Fruit fly (Drosophila melanogaster): ENCODE measurements around the gene MTA1-like.

MTA1-like gene

DNA sequence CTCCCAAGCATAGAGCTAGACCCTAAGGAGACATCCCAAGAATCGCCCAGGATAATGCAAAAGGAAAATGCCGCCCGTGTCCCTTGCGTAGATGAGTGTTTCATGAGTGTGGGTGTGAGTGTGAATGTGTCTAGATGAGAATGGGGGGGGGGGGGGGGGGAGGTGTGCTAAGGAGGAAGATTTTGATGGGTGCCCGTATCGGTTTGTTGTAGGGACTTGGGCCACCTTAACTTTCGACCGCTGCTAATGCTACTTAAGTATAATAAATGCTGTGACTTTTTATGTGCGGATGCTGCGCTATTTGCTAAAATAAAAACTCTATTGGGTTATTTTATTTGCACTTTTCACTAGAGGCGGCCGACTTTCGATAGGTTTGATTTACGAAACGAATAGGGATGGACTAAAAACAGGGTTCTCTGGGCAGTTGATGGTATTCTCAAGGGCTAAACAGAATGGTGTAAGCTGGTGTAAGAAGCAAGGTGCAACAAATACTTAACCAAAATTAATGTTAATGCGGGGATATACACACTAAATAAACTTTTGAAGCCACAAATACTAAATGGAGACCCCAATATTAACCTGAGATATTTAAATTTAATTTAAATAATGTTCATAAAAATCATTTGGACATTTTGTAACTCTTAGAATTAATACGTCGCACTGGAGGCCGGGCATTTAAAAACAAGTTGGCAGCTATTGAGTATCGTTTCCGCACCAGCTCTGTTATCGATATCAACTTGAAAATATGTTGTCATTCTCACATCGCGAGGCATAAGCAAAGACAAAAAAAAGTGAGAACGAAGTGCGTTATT, 20.6 kb upstream of the MTA1-like start, which contains the start of the genes Xe7 and Atg17:
Xe7 (minus strand) TSS at position 407 of the 812 bp plus-strand sequence.
Atg17 (plus strand) TSS at position 786 of the 812 bp plus-strand sequence.
- TF ChIP-seq Snoo (tag; optimal IDR thresholded peaks at IDR 0.05), result peak; percentile 89
- peak; percentile 89 for TF ChIP-seq CG9948 (tag; optimal IDR thresholded peaks at IDR 0.05)
- no peak for TF ChIP-seq EcR (GFP tag; optimal IDR thresholded peaks at IDR 0.05)
- TF ChIP-seq Ets98B (GFP tag; IDR thresholded peaks at IDR 0.05), result peak; percentile 85
- no peak for TF ChIP-seq CG13204 (GFP tag; optimal IDR thresholded peaks at IDR 0.05)
- TF ChIP-seq gl (tag; optimal IDR thresholded peaks at IDR 0.05), result peak; percentile 39
- TF ChIP-seq rn (GFP tag; IDR thresholded peaks at IDR 0.05), result peak; percentile 83
- TF ChIP-seq CG8301 (tag; optimal IDR thresholded peaks at IDR 0.05), result peak; percentile 86
- TF ChIP-seq fd96Ca (GFP tag; IDR thresholded peaks at IDR 0.05), result peak; percentile 93
- peak; percentile 79; the same call in 1 of the 2 replicates for TF ChIP-seq CG10348 (GFP tag; IDR thresholded peaks at IDR 0.05)
- TF ChIP-seq CG32121 (GFP tag; IDR thresholded peaks at IDR 0.05), result peak; percentile 88
- no peak for TF ChIP-seq D1 (tag; optimal IDR thresholded peaks at IDR 0.05)
- no peak for TF ChIP-seq CG14655 (GFP tag; optimal IDR thresholded peaks at IDR 0.05)
- peak; percentile 80 for TF ChIP-seq CG34367 (tag; optimal IDR thresholded peaks at IDR 0.05)
- TF ChIP-seq CG8159 (tag; optimal IDR thresholded peaks at IDR 0.05), result peak; percentile 88
- peak; percentile 60 for TF ChIP-seq CG12605 (GFP tag; IDR thresholded peaks at IDR 0.05)
- TF ChIP-seq CG17806 (tag; optimal IDR thresholded peaks at IDR 0.05), result peak; percentile 86
- TF ChIP-seq Pif1A (GFP tag; optimal IDR thresholded peaks at IDR 0.05), result peak; percentile 87
- TF ChIP-seq CG4496 (GFP tag; IDR thresholded peaks at IDR 0.05), result peak; percentile 90
- peak; percentile 83 for TF ChIP-seq Pif1B (GFP tag; optimal IDR thresholded peaks at IDR 0.05)
- TF ChIP-seq CG15710 (tag; optimal IDR thresholded peaks at IDR 0.05), result peak; percentile 92

dm6 chr3R:5660198-5660893, 11.8 kb upstream of the MTA1-like start, which contains the start of gene Wdr33:
Wdr33 (plus strand) TSS chr3R:5660635.
- TF ChIP-seq CG4496 (GFP tag; IDR thresholded peaks at IDR 0.05), result peak; percentile 47; the same call in 2 of the 3 replicates
- TF ChIP-seq Pif1B (GFP tag; optimal IDR thresholded peaks at IDR 0.05), result no peak
- 0 out of 2 replicates have a peak, but pooled peaks have one; percentile 6 for TF ChIP-seq Ets98B (GFP tag; IDR thresholded peaks at IDR 0.05)
- peak; percentile 45 for TF ChIP-seq CG9948 (tag; optimal IDR thresholded peaks at IDR 0.05)
- no peak for TF ChIP-seq CG13204 (GFP tag; optimal IDR thresholded peaks at IDR 0.05)
- peak; percentile 33 for TF ChIP-seq Snoo (tag; optimal IDR thresholded peaks at IDR 0.05)
- peak; percentile 22 for TF ChIP-seq CG15710 (tag; optimal IDR thresholded peaks at IDR 0.05)
- peak; percentile 20 for TF ChIP-seq CG17806 (tag; optimal IDR thresholded peaks at IDR 0.05)
- peak; percentile 37 for TF ChIP-seq CG8159 (tag; optimal IDR thresholded peaks at IDR 0.05)

DNA sequence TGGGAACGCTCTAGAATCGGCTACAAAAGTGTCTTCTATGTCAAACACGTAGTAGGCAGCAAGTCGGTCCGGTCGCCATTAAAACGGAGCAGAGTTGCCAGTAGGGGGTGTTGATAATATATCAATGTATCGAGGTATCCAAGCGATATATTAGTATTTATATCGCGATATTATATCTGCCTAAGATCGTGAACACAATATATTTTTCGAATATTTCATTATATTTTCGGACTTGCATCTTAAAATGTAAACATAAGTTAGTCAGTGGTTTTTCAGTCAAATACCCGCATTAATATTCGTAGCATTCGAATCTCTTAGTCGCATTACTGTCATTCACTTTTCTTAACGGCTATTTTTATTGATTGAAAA, 11.3 kb upstream of the MTA1-like start, which contains the start of gene CG2182:
CG2182 (minus strand) TSS at position 84 of the 369 bp plus-strand sequence.
- TF ChIP-seq CG4496 (GFP tag; IDR thresholded peaks at IDR 0.05) (no peak), CG15710 (tag; optimal IDR thresholded peaks at IDR 0.05) (no peak), CG9948 (tag; optimal IDR thresholded peaks at IDR 0.05) (no peak), CG32121 (GFP tag; IDR thresholded peaks at IDR 0.05) (no peak), CG17806 (tag; optimal IDR thresholded peaks at IDR 0.05) (no peak), CG8159 (tag; optimal IDR thresholded peaks at IDR 0.05) (no peak), Ets98B (GFP tag; IDR thresholded peaks at IDR 0.05) (no peak)

dm6 chr3R:5658984-5659802, 10.7 kb upstream of the MTA1-like start:
- TF ChIP-seq CG17806 (tag; optimal IDR thresholded peaks at IDR 0.05) (no peak), CG15710 (tag; optimal IDR thresholded peaks at IDR 0.05) (no peak), CG4496 (GFP tag; IDR thresholded peaks at IDR 0.05) (peak; percentile 8; the same call in 1 of the 3 replicates), EcR (GFP tag; optimal IDR thresholded peaks at IDR 0.05) (peak; percentile 62), Pif1B (GFP tag; optimal IDR thresholded peaks at IDR 0.05) (no peak), CG9948 (tag; optimal IDR thresholded peaks at IDR 0.05) (no peak), CG32121 (GFP tag; IDR thresholded peaks at IDR 0.05) (peak; percentile 27; the same call in 1 of the 2 replicates), Ets98B (GFP tag; IDR thresholded peaks at IDR 0.05) (0 out of 2 replicates have a peak, but pooled peaks have one; percentile 19), rn (GFP tag; IDR thresholded peaks at IDR 0.05) (no peak)

dm6 chr3R:5654692-5655181, 6.2 kb upstream of the MTA1-like start, which contains the start of the genes elm and MED27:
elm (minus strand) TSS chr3R:5654861.
MED27 (plus strand) TSS chr3R:5655139.
- no peak for TF ChIP-seq CG14655 (GFP tag; optimal IDR thresholded peaks at IDR 0.05)
- no peak for TF ChIP-seq D1 (tag; optimal IDR thresholded peaks at IDR 0.05)
- peak; percentile 49; the same call in 1 of the 2 replicates for TF ChIP-seq CG12605 (GFP tag; IDR thresholded peaks at IDR 0.05)
- peak; percentile 73 for TF ChIP-seq Pif1B (GFP tag; optimal IDR thresholded peaks at IDR 0.05)
- peak; percentile 81 for TF ChIP-seq CG34367 (tag; optimal IDR thresholded peaks at IDR 0.05)
- TF ChIP-seq CG32121 (GFP tag; IDR thresholded peaks at IDR 0.05), result peak; percentile 91
- peak; percentile 83 for TF ChIP-seq CG9948 (tag; optimal IDR thresholded peaks at IDR 0.05)
- peak; percentile 87 for TF ChIP-seq Pif1A (GFP tag; optimal IDR thresholded peaks at IDR 0.05)
- TF ChIP-seq CG15710 (tag; optimal IDR thresholded peaks at IDR 0.05), result peak; percentile 90
- TF ChIP-seq rn (GFP tag; IDR thresholded peaks at IDR 0.05), result peak; percentile 85
- peak; percentile 84 for TF ChIP-seq Snoo (tag; optimal IDR thresholded peaks at IDR 0.05)
- peak; percentile 85 for TF ChIP-seq Ets98B (GFP tag; IDR thresholded peaks at IDR 0.05)
- peak; percentile 88 for TF ChIP-seq CG4496 (GFP tag; IDR thresholded peaks at IDR 0.05)
- peak; percentile 85 for TF ChIP-seq CG17806 (tag; optimal IDR thresholded peaks at IDR 0.05)
- peak; percentile 89 for TF ChIP-seq CG8159 (tag; optimal IDR thresholded peaks at IDR 0.05)
- peak; percentile 59; the same call in 1 of the 2 replicates for TF ChIP-seq CG10348 (GFP tag; IDR thresholded peaks at IDR 0.05)
- TF ChIP-seq fd96Ca (GFP tag; IDR thresholded peaks at IDR 0.05), result peak; percentile 84
- TF ChIP-seq CG13204 (GFP tag; optimal IDR thresholded peaks at IDR 0.05), result no peak
- TF ChIP-seq CG8301 (tag; optimal IDR thresholded peaks at IDR 0.05), result peak; percentile 74
- peak; percentile 67 for TF ChIP-seq gl (tag; optimal IDR thresholded peaks at IDR 0.05)
- TF ChIP-seq EcR (GFP tag; optimal IDR thresholded peaks at IDR 0.05), result peak; percentile 12
